Worm (Caenorhabditis elegans) whole organism, early embryonic: ENCODE measurements around the gene ugt-56.

Source experiments
- B0310.2 ChIP-seq: sonication (generic microtip); optimal IDR thresholded peaks from 2 replicates; lab custom pipeline; 2016; ENCODE audit warnings: mild to moderate bottlenecking, missing genetic modification characterization, missing compliant biosample characterization
- F13C5.2 ChIP-seq: sonication (generic microtip); optimal IDR thresholded peaks from 2 replicates; lab custom pipeline; 2017; ENCODE audit warnings: mild to moderate bottlenecking, missing genetic modification characterization, inconsistent platforms, missing compliant biosample characterization
- ama-1 ChIP-seq: fragments of 150-350 bp; optimal IDR thresholded peaks from 2 replicates; lab custom pipeline; 2014
- ceh-36 ChIP-seq: sonication (generic microtip); optimal IDR thresholded peaks from 2 replicates; lab custom pipeline; 2016; ENCODE audit warnings: missing genetic modification characterization, inconsistent platforms, missing compliant biosample characterization
- ets-7 ChIP-seq: sonication (generic microtip); optimal IDR thresholded peaks from 2 replicates; lab custom pipeline; 2016; ENCODE audit warnings: missing genotype, missing genetic modification characterization, missing compliant biosample characterization
- hnd-1 ChIP-seq: sonication (generic microtip); optimal IDR thresholded peaks from 2 replicates; lab custom pipeline; 2016; ENCODE audit warnings: missing genetic modification characterization, missing compliant biosample characterization
- scrt-1 ChIP-seq: fragments of 200-800 bp; sonication (Bioruptor generic); IDR thresholded peaks from 2 replicates; pipeline ENCODE4 v1.3.6; 2022; ENCODE audit warnings: missing genetic modification characterization, missing compliant biosample characterization
- sea-1 ChIP-seq: fragments of 200-800 bp; sonication (Bioruptor generic); conservative IDR thresholded peaks from 2 replicates; pipeline ENCODE4 v1.3.6; 2022; ENCODE audit warnings: missing genetic modification characterization, missing compliant biosample characterization

- no peak for TF ChIP-seq ceh-36 (tag; lab: Kevin White, UChicago)
- TF ChIP-seq ama-1 (lab: Kevin White, UChicago): no peak
- TF ChIP-seq scrt-1 (GFP tag; lab: Robert Waterston, UW): no peak
- no peak for TF ChIP-seq ets-7
- TF ChIP-seq F13C5.2 (tag; lab: Kevin White, UChicago): no peak
- TF ChIP-seq hnd-1 (tag; lab: Kevin White, UChicago): no peak
- TF ChIP-seq B0310.2 (tag; lab: Kevin White, UChicago): no peak
- TF ChIP-seq sea-1: no peak
Observed at ce11 chrV:12298184-12298583, 39.4 kb downstream of the ugt-56 start.
